Fruit fly (Drosophila melanogaster): ENCODE data around the gene CG45067.

Gene CG45067

dm6 chr3L:3083329-3084083 is 30.8 kb downstream of the CG45067 start (continued):
- TF ChIP-seq z (GFP tag; IDR thresholded peaks at IDR 0.05): peak; percentile 80
- TF ChIP-seq CG18619 (GFP tag; optimal IDR thresholded peaks at IDR 0.05): peak; percentile 15
- no peak for TF ChIP-seq gcm2 (GFP tag; optimal IDR thresholded peaks at IDR 0.05)
- no peak for TF ChIP-seq H15 (GFP tag; IDR thresholded peaks at IDR 0.05)
- no peak for TF ChIP-seq Drgx (GFP tag; IDR thresholded peaks at IDR 0.05)
- TF ChIP-seq CG4360 (GFP tag; IDR thresholded peaks at IDR 0.05): peak; percentile 53; the same call in 1 of the 2 replicates
- no peak for TF ChIP-seq Aef1 (GFP tag; IDR thresholded peaks at IDR 0.05)
- TF ChIP-seq CG12236 (GFP tag; optimal IDR thresholded peaks at IDR 0.05): peak; percentile 33
- TF ChIP-seq ham (GFP tag; IDR thresholded peaks at IDR 0.05): no peak
- TF ChIP-seq stwl (tag; optimal IDR thresholded peaks at IDR 0.05): no peak
- TF ChIP-seq CG8924 (tag; optimal IDR thresholded peaks at IDR 0.05): peak; percentile 24
- TF ChIP-seq onecut (GFP tag; IDR thresholded peaks at IDR 0.05): peak; percentile 70
- TF ChIP-seq CG8089 (GFP tag; optimal IDR thresholded peaks at IDR 0.05): peak; percentile 74
- peak; percentile 3 for TF ChIP-seq CG8944 (GFP tag; optimal IDR thresholded peaks at IDR 0.05)
- no peak for TF ChIP-seq fru (optimal IDR thresholded peaks at IDR 0.05)
- peak; percentile 25 for TF ChIP-seq CG30431 (GFP tag; optimal IDR thresholded peaks at IDR 0.05)
- no peak; the same call in 2 of the 3 replicates for TF ChIP-seq Optix (GFP tag; IDR thresholded peaks at IDR 0.05)
- peak; percentile 29 for TF ChIP-seq repo (GFP tag; optimal IDR thresholded peaks at IDR 0.05)
- peak; percentile 11 for TF ChIP-seq psq (GFP tag; optimal IDR thresholded peaks at IDR 0.05)
- peak; percentile 79 for TF ChIP-seq MTF-1 (GFP tag; optimal IDR thresholded peaks at IDR 0.05; ENCODE audit: borderline replicate concordance)
- peak; percentile 71 for TF ChIP-seq cwo (GFP tag; optimal IDR thresholded peaks at IDR 0.05)
- peak; percentile 45 for TF ChIP-seq CG18262 (tag; optimal IDR thresholded peaks at IDR 0.05)
- TF ChIP-seq bigmax (GFP tag; optimal IDR thresholded peaks at IDR 0.05): peak; percentile 17
- TF ChIP-seq gfzf (GFP tag; optimal IDR thresholded peaks at IDR 0.05): no peak
- TF ChIP-seq Hr3 (GFP tag; optimal IDR thresholded peaks at IDR 0.05): no peak
- peak; percentile 54 for TF ChIP-seq CG8359 (GFP tag; optimal IDR thresholded peaks at IDR 0.05; ENCODE audit: borderline replicate concordance)
- peak; percentile 67; the same call in 1 of the 3 replicates for TF ChIP-seq CG6791 (GFP tag; IDR thresholded peaks at IDR 0.05; ENCODE audit: partially characterized antibody)
- TF ChIP-seq nmo (GFP tag; optimal IDR thresholded peaks at IDR 0.05): no peak
- peak; percentile 88 for TF ChIP-seq Med (GFP tag)
- TF ChIP-seq CG5180 (GFP tag; optimal IDR thresholded peaks at IDR 0.05): peak; percentile 69
- TF ChIP-seq pzg (GFP tag; optimal IDR thresholded peaks at IDR 0.05): peak; percentile 13
- TF ChIP-seq Antp (GFP tag; optimal IDR thresholded peaks at IDR 0.05): peak; percentile 37
- no peak for TF ChIP-seq Opbp (GFP tag; IDR thresholded peaks at IDR 0.05; ENCODE audit: partially characterized antibody)
- TF ChIP-seq CG10979 (tag; optimal IDR thresholded peaks at IDR 0.05): peak; percentile 28
- TF ChIP-seq ranshi (GFP tag; IDR thresholded peaks at IDR 0.05): peak; percentile 60; the same call in 1 of the 2 replicates
- TF ChIP-seq zen2 (GFP tag; IDR thresholded peaks at IDR 0.05; ENCODE audit: partially characterized antibody): no peak
- no peak; the same call in 1 of the 2 replicates for TF ChIP-seq amos (GFP tag; IDR thresholded peaks at IDR 0.05; ENCODE audit: partially characterized antibody)
- TF ChIP-seq cato (GFP tag; optimal IDR thresholded peaks at IDR 0.05; ENCODE audit: borderline replicate concordance): peak; percentile 1
- no peak for TF ChIP-seq Ravus (GFP tag; IDR thresholded peaks at IDR 0.05)
- TF ChIP-seq CG4404 (GFP tag; IDR thresholded peaks at IDR 0.05): no peak
- no peak for TF ChIP-seq Eip74EF (GFP tag; optimal IDR thresholded peaks at IDR 0.05)
- TF ChIP-seq CG1529 (GFP tag; optimal IDR thresholded peaks at IDR 0.05): peak; percentile 54
- TF ChIP-seq CG11085 (GFP tag; IDR thresholded peaks at IDR 0.05): no peak
- peak; percentile 37 for TF ChIP-seq CG17186 (GFP tag; optimal IDR thresholded peaks at IDR 0.05)
- TF ChIP-seq tll (GFP tag; optimal IDR thresholded peaks at IDR 0.05): no peak
- TF ChIP-seq CG7372 (GFP tag; IDR thresholded peaks at IDR 0.05): no peak
- peak; percentile 41 for TF ChIP-seq CG10274 (GFP tag; optimal IDR thresholded peaks at IDR 0.05)
- TF ChIP-seq CG9727 (GFP tag; optimal IDR thresholded peaks at IDR 0.05): peak; percentile 77
- peak; percentile 82 for TF ChIP-seq ara (GFP tag; IDR thresholded peaks at IDR 0.05)

All from whole organism, embryonic.